Worm (Caenorhabditis elegans) whole organism, late embryonic: Measurements from ENCODE around the gene srv-10.

Experiments used
- C38D4.7 ChIP-seq: fragments of 200-800 bp; sonication (Bioruptor generic); optimal IDR thresholded peaks from 2 replicates; lab custom pipeline; 2018; ENCODE audit warnings: mild to moderate bottlenecking, missing genetic modification characterization, moderate library complexity, missing compliant biosample characterization
- K02D7.2 ChIP-seq: sonication (generic microtip); optimal IDR thresholded peaks from 2 replicates; lab custom pipeline; 2017; ENCODE audit warnings: mild to moderate bottlenecking, missing genetic modification characterization, missing compliant biosample characterization
- T23F11.4 ChIP-seq: fragments of 200-800 bp; sonication (Bioruptor generic); optimal IDR thresholded peaks from 2 replicates; lab custom pipeline; 2018; ENCODE audit warnings: mild to moderate bottlenecking, missing genetic modification characterization, missing compliant biosample characterization
- Y22D7AL.16 ChIP-seq: sonication (generic microtip); optimal IDR thresholded peaks from 2 replicates; lab custom pipeline; 2016; ENCODE audit warnings: missing genetic modification characterization, missing compliant biosample characterization
- ahr-1 ChIP-seq: sonication (generic microtip); optimal IDR thresholded peaks from 2 replicates; lab custom pipeline; 2016; ENCODE audit warnings: missing genetic modification characterization, missing compliant biosample characterization
- ceh-14 ChIP-seq: sonication (generic microtip); optimal IDR thresholded peaks from 2 replicates; lab custom pipeline; 2016; ENCODE audit warnings: missing genotype, missing genetic modification characterization, missing compliant biosample characterization
- ceh-18 ChIP-seq: sonication (generic microtip); optimal IDR thresholded peaks from 2 replicates; lab custom pipeline; 2016; ENCODE audit warnings: missing genetic modification characterization, missing compliant biosample characterization
- ceh-30 ChIP-seq: fragments of 150-350 bp; optimal IDR thresholded peaks from 2 replicates; lab custom pipeline; 2014; ENCODE audit warnings: missing biosample characterization, missing genetic modification characterization
- ceh-31 ChIP-seq: sonication (generic microtip); optimal IDR thresholded peaks from 2 replicates; lab custom pipeline; 2016; ENCODE audit warnings: missing genetic modification characterization, missing compliant biosample characterization
- ceh-9 ChIP-seq: sonication (generic microtip); optimal IDR thresholded peaks from 2 replicates; lab custom pipeline; 2016; ENCODE audit warnings: mild to moderate bottlenecking, missing genetic modification characterization, inconsistent platforms, missing compliant biosample characterization
- elt-4 ChIP-seq: sonication (generic microtip); optimal IDR thresholded peaks from 2 replicates; lab custom pipeline; 2016; ENCODE audit warnings: missing genetic modification characterization, missing compliant biosample characterization
- ets-4 ChIP-seq: sonication (generic microtip); optimal IDR thresholded peaks from 2 replicates; lab custom pipeline; 2016; ENCODE audit warnings: missing genetic modification characterization, missing compliant biosample characterization
- fkh-6 ChIP-seq: sonication (generic microtip); optimal IDR thresholded peaks from 2 replicates; lab custom pipeline; 2016; ENCODE audit warnings: missing genetic modification characterization, missing compliant biosample characterization
- hlh-13 ChIP-seq: fragments of 200-800 bp; sonication (Bioruptor generic); optimal IDR thresholded peaks from 2 replicates; lab custom pipeline; 2018; ENCODE audit warnings: mild to moderate bottlenecking, missing genetic modification characterization, missing compliant biosample characterization
- hlh-15 ChIP-seq: sonication (generic microtip); optimal IDR thresholded peaks from 2 replicates; lab custom pipeline; 2016; ENCODE audit warnings: missing genetic modification characterization, missing compliant biosample characterization
- hlh-30 ChIP-seq: sonication (generic microtip); optimal IDR thresholded peaks from 2 replicates; lab custom pipeline; 2017; ENCODE audit warnings: antibody characterized with exemption, missing genetic modification characterization, missing compliant biosample characterization; ENCODE audit not compliant: insufficient read depth
- hlh-8 ChIP-seq: sonication (generic microtip); optimal IDR thresholded peaks from 2 replicates; lab custom pipeline; 2016; ENCODE audit warnings: missing genotype, missing genetic modification characterization, missing compliant biosample characterization
- lim-6 ChIP-seq: sonication (generic microtip); optimal IDR thresholded peaks from 2 replicates; lab custom pipeline; 2016; ENCODE audit warnings: missing genetic modification characterization, missing compliant biosample characterization
- lin-11 ChIP-seq: fragments of 200-800 bp; sonication (Bioruptor generic); optimal IDR thresholded peaks from 2 replicates; lab custom pipeline; 2018; ENCODE audit warnings: mild to moderate bottlenecking, missing genetic modification characterization, missing compliant biosample characterization
- madf-2 ChIP-seq: sonication (generic microtip); optimal IDR thresholded peaks from 2 replicates; lab custom pipeline; 2017; ENCODE audit warnings: missing genetic modification characterization, missing compliant biosample characterization
- mec-3 ChIP-seq: sonication (generic microtip); optimal IDR thresholded peaks from 2 replicates; lab custom pipeline; 2016; ENCODE audit warnings: borderline replicate concordance, missing genetic modification characterization, missing compliant biosample characterization
- nfya-1 ChIP-seq: sonication (generic microtip); optimal IDR thresholded peaks from 2 replicates; lab custom pipeline; 2017; ENCODE audit warnings: missing genetic modification characterization, mild to moderate bottlenecking, missing compliant biosample characterization, antibody characterized with exemption, moderate library complexity
- npax-4 ChIP-seq: sonication (generic microtip); optimal IDR thresholded peaks from 2 replicates; lab custom pipeline; 2016; ENCODE audit warnings: missing genetic modification characterization, missing compliant biosample characterization
- odd-2 ChIP-seq: sonication (generic microtip); optimal IDR thresholded peaks from 2 replicates; lab custom pipeline; 2017; ENCODE audit warnings: antibody characterized with exemption, mild to moderate bottlenecking, missing genetic modification characterization, missing compliant biosample characterization
- pag-3 ChIP-seq: sonication (generic microtip); optimal IDR thresholded peaks from 2 replicates; lab custom pipeline; 2016; ENCODE audit warnings: missing compliant biosample characterization, missing genetic modification characterization, borderline replicate concordance
- pat-9 ChIP-seq: fragments of 200-800 bp; sonication (Bioruptor generic); optimal IDR thresholded peaks from 2 replicates; lab custom pipeline; 2018; ENCODE audit warnings: mild to moderate bottlenecking, missing genetic modification characterization, moderate library complexity, missing compliant biosample characterization
- pqm-1 ChIP-seq: sonication (generic microtip); optimal IDR thresholded peaks from 2 replicates; lab custom pipeline; 2016; ENCODE audit warnings: missing genetic modification characterization, missing compliant biosample characterization
- pros-1 ChIP-seq: fragments of 150-350 bp; optimal IDR thresholded peaks from 2 replicates; lab custom pipeline; 2014; ENCODE audit warnings: missing biosample characterization, missing genetic modification reagents, missing genetic modification characterization
- sdc-2 ChIP-seq: sonication (generic microtip); optimal IDR thresholded peaks from 2 replicates; lab custom pipeline; 2016; ENCODE audit warnings: missing genotype, missing genetic modification characterization, missing compliant biosample characterization
- sox-2 ChIP-seq: fragments of 200-800 bp; sonication (Bioruptor generic); IDR thresholded peaks from 2 replicates; pipeline ENCODE4 v1.3.6; 2022; ENCODE audit warnings: missing genetic modification reagents, missing genetic modification characterization, missing compliant biosample characterization
- sox-4 ChIP-seq: sonication (generic microtip); optimal IDR thresholded peaks from 2 replicates; lab custom pipeline; 2017; ENCODE audit warnings: mild to moderate bottlenecking, missing genetic modification characterization, inconsistent platforms, missing compliant biosample characterization
- syd-9 ChIP-seq: sonication (generic microtip); optimal IDR thresholded peaks from 2 replicates; lab custom pipeline; 2016; ENCODE audit warnings: mild to moderate bottlenecking, missing genetic modification characterization, moderate library complexity, missing compliant biosample characterization
- tbx-7 ChIP-seq: sonication (generic microtip); optimal IDR thresholded peaks from 2 replicates; lab custom pipeline; 2016; ENCODE audit warnings: missing genotype, missing genetic modification characterization, missing compliant biosample characterization
- ttx-3 ChIP-seq: sonication (generic microtip); optimal IDR thresholded peaks from 2 replicates; lab custom pipeline; 2016; ENCODE audit warnings: missing genetic modification reagents, missing genetic modification characterization, missing compliant biosample characterization
- unc-3 ChIP-seq, 2 experiments: fragments of 200-800 bp in 1 of 2; sonication (Bioruptor generic) in 1 of 2; sonication (generic microtip) in 1 of 2; conservative IDR thresholded peaks in 1 of 2; optimal IDR thresholded peaks in 1 of 2; 2 replicates each; pipeline versions ENCODE4 v1.3.6 to Lab custom; 2016 to 2022; ENCODE audit warnings: missing compliant biosample characterization in 2 of 2, missing genetic modification characterization in 2 of 2, missing genetic modification reagents in 1 of 2
- unc-42 ChIP-seq: sonication (generic microtip); optimal IDR thresholded peaks from 2 replicates; lab custom pipeline; 2016; ENCODE audit warnings: missing genotype, missing genetic modification characterization, missing compliant biosample characterization
- unc-55 ChIP-seq: sonication (generic microtip); optimal IDR thresholded peaks from 2 replicates; lab custom pipeline; 2017; ENCODE audit warnings: missing biosample characterization, missing genetic modification reagents, missing genetic modification characterization
- unc-86 ChIP-seq: sonication (generic microtip); optimal IDR thresholded peaks from 2 replicates; lab custom pipeline; 2016; ENCODE audit warnings: missing genetic modification characterization, missing compliant biosample characterization

Gene srv-10

DNA sequence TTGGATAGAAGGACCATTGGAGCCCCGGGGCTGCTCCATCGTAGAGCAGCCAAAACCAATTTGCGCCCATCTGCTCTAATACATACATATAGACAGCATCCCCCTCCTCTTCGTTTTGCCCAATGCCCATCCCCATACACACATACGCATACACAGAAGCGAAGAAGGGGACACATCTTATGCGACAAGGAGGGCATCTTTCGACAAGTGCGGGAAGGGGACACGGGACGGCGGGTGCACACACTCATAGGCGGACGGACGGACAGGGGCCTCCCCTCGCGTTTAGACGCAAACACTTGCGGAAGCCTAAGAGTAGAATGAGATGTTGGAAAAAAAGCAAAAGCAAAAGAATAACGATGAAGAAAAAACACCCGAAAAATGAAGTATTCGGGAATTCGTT lies 27.3 kb upstream of the srv-10 start (continued):
- TF ChIP-seq sox-2 (GFP tag; lab: Robert Waterston, UW) (no peak), ahr-1 (peak; percentile 17), unc-3 (GFP tag; conservative IDR thresholded peaks at IDR 0.05; lab: Robert Waterston, UW) (no peak), unc-3 (tag; optimal IDR thresholded peaks at IDR 0.05; lab: Kevin White, UChicago) (no peak), pqm-1 (tag; lab: Kevin White, UChicago) (no peak), ets-4 (tag; lab: Kevin White, UChicago) (no peak), lim-6 (tag; lab: Kevin White, UChicago) (no peak), pros-1 (peak; percentile 61), odd-2 (tag; lab: Kevin White, UChicago) (no peak), hlh-15 (tag; lab: Kevin White, UChicago) (peak; percentile 43), hlh-13 (GFP tag; lab: Kevin White, UChicago) (no peak), T23F11.4 (GFP tag; lab: Kevin White, UChicago) (peak; percentile 51), fkh-6 (tag; lab: Kevin White, UChicago) (no peak), unc-86 (no peak), pag-3 (tag; lab: Kevin White, UChicago) (no peak), syd-9 (tag; lab: Kevin White, UChicago) (peak; percentile 40), C38D4.7 (GFP tag; lab: Kevin White, UChicago) (peak; percentile 25), nfya-1 (tag; lab: Kevin White, UChicago) (peak; percentile 42), lin-11 (tag; lab: Kevin White, UChicago) (no peak), sdc-2 (tag; lab: Kevin White, UChicago) (peak; percentile 5), ceh-30 (tag; lab: Kevin White, UChicago) (no peak), hlh-8 (tag; lab: Kevin White, UChicago) (peak; percentile 34), pat-9 (tag; lab: Kevin White, UChicago) (no peak)

DNA sequence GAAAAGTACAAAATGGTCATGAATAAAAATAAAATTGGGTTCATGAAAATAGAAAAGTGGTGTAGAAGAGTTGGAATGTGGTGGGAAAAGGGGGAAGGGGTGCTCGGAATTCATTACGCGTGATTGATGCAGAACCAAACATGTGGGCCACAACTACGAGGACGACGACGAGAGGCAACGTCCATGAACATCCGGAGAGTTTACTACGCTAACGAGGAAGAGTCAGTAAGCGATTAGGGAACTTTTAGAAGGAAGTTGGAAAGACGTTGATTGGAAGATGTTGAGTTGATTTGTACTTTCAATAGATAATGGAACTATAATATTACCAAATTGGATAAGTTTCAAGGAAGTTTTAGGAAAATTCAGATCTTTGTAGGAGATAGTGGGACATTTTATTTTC lies 22.0 kb upstream of the srv-10 start:
- TF ChIP-seq elt-4 (tag; lab: Kevin White, UChicago) = no peak
- peak; percentile 62 for TF ChIP-seq unc-42 (tag; lab: Kevin White, UChicago)
- TF ChIP-seq ceh-31 (tag; lab: Kevin White, UChicago) = peak; percentile 12

DNA sequence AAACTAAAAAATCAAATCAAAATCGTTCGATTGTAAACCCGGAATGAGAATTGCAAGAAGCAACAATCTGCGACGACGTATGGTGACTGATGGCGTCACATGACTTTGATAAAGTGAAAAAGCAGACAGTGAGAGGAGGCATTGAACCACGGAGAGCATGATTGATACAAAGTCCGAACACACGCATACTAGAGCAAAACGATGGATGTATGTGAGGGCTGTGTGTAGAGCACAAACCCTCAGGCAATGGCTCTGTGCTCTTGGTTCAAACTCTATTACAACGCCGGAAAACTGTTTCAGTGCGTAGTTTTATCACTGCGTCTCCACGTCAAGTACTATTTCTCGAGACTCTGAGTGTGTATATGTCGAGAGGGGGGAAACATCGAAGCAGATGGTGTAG lies 21.2 kb upstream of the srv-10 start:
- TF ChIP-seq ceh-18 (tag; lab: Kevin White, UChicago) (peak; percentile 34), Y22D7AL.16 (tag; lab: Kevin White, UChicago) (no peak), sox-4 (no peak), unc-55 (peak; percentile 83), T23F11.4 (GFP tag; lab: Kevin White, UChicago) (no peak), elt-4 (tag; lab: Kevin White, UChicago) (no peak), tbx-7 (tag; lab: Kevin White, UChicago) (no peak), hlh-30 (tag; lab: Kevin White, UChicago) (peak; percentile 40)

DNA sequence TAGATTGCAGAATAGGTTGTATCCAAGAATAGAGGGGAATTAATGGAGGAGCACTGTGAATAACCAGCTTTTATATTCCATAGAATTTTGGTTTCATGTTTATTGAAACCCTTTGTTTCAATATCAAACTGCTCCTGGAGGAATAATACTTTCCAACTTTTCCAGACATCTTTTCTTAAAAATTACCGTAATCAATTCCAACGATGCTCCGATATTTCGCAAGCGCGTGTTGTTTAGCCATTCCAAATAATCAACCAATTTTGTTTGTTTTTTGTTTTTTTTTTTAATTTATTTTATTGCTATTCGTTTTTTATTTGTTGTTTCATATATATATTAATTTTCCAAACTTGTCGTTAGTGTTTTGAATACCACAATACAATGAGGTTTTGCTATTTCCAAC lies 17.7 kb upstream of the srv-10 start, which contains the start of gene cutl-1:
cutl-1 (minus strand) TSS at position 83 of the 400 bp plus-strand sequence.
- TF ChIP-seq npax-4 (tag; lab: Kevin White, UChicago) (no peak), pqm-1 (tag; lab: Kevin White, UChicago) (no peak), mec-3 (tag; lab: Kevin White, UChicago) (no peak)

DNA sequence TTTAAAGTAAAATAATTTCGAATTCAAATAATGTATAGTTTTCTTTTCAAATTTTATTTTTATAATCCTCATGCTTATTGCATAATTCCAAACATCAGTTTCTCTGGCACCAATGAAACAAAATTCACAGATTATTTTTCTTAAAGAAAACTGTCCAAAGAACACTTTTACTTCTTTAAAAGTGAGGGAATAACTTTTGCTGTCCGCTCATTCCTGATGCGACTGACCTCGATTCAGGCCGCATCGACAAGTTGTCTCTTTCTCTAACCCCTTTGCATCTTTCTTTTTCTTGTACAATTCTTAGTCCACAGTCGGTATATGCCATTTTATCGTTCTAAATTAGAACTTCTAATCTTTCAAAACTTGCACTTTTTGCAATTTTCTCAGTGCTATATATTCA lies 17.2 kb upstream of the srv-10 start, which contains the start of gene F53F1.2:
F53F1.2 (plus strand) TSS at position 306 of the 400 bp plus-strand sequence.
- TF ChIP-seq fkh-6 (tag; lab: Kevin White, UChicago) (no peak), K02D7.2 (no peak), ceh-9 (no peak), madf-2 (tag; lab: Kevin White, UChicago) (no peak), sox-2 (GFP tag; lab: Robert Waterston, UW) (no peak), elt-4 (tag; lab: Kevin White, UChicago) (no peak), ceh-30 (tag; lab: Kevin White, UChicago) (no peak), ttx-3 (tag; lab: Kevin White, UChicago) (no peak), hlh-13 (GFP tag; lab: Kevin White, UChicago) (no peak), ceh-14 (tag; lab: Kevin White, UChicago) (no peak)
